Worm (Caenorhabditis elegans) whole organism, mixed stage, embryonic: ENCODE data around the gene etc-1.

ENCODE experiments used
- ceh-43 ChIP-seq: fragments of 200-800 bp; sonication (Bioruptor generic); optimal IDR thresholded peaks from 2 replicates; lab custom pipeline; 2018; ENCODE audit warnings: mild to moderate bottlenecking, missing genetic modification characterization, moderate library complexity, missing compliant biosample characterization
- elt-3 ChIP-seq: fragments of 150-350 bp; optimal IDR thresholded peaks from 2 replicates; lab custom pipeline; 2014; ENCODE audit warnings: missing biosample characterization, missing genetic modification characterization
- flh-1 ChIP-seq: fragments of 200-800 bp; sonication (Bioruptor generic); optimal IDR thresholded peaks from 2 replicates; lab custom pipeline; 2018; ENCODE audit warnings: mild to moderate bottlenecking, missing genetic modification characterization, moderate library complexity, missing compliant biosample characterization
- lsy-2 ChIP-seq: fragments of 150-350 bp; optimal IDR thresholded peaks from 2 replicates; lab custom pipeline; 2014; ENCODE audit warnings: missing biosample characterization, missing genetic modification characterization
- nhr-12 ChIP-seq: fragments of 150-350 bp; optimal IDR thresholded peaks from 2 replicates; lab custom pipeline; 2014; ENCODE audit warnings: missing biosample characterization, missing genetic modification characterization
- nhr-28 ChIP-seq: fragments of 150-350 bp; optimal IDR thresholded peaks from 2 replicates; lab custom pipeline; 2014; ENCODE audit warnings: missing biosample characterization, missing genetic modification characterization
- nhr-76 ChIP-seq: sonication (generic microtip); optimal IDR thresholded peaks from 2 replicates; lab custom pipeline; 2017; ENCODE audit warnings: missing biosample characterization, missing genetic modification characterization
- pha-4 ChIP-seq: fragments of 150-350 bp; optimal IDR thresholded peaks from 2 replicates; lab custom pipeline; 2018; ENCODE audit warnings: missing biosample characterization, missing genetic modification reagents, missing genetic modification characterization
- unc-62 ChIP-seq: fragments of 150-350 bp; optimal IDR thresholded peaks from 2 replicates; lab custom pipeline; 2014; ENCODE audit warnings: missing biosample characterization, missing genetic modification reagents, missing genetic modification characterization
- zip-8 ChIP-seq: fragments of 150-350 bp; optimal IDR thresholded peaks from 2 replicates; lab custom pipeline; 2014; ENCODE audit warnings: missing biosample characterization, missing genetic modification characterization

DNA sequence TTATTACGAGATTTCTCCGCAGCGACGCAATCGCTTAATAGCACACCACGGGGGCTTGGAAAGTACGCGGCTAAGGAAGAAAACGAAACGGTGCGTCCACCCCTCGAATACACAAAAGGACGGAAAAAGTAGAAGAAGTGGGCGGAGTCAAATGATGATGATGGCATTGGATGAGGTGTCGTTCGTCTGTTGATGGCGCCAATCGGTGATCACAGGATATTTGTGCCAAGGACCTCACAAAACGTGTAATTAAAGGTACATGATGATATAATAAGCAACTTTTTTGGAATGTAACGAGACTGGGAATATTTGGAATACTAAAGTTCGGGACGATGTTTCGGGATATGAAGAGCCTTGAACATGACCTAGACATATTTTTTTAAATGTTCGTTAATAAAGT is 30.2 kb upstream of the etc-1 start, which contains the start of gene cutl-12:
- TF ChIP-seq unc-62 (GFP tag; lab: Kevin White, UChicago) (no peak), flh-1 (GFP tag; lab: Kevin White, UChicago) (no peak), lsy-2 (tag; lab: Kevin White, UChicago) (no peak), elt-3 (tag; lab: Kevin White, UChicago) (no peak), pha-4 (tag; lab: Kevin White, UChicago) (no peak), nhr-12 (tag; lab: Kevin White, UChicago) (no peak), nhr-76 (tag; lab: Kevin White, UChicago) (no peak), zip-8 (tag; lab: Kevin White, UChicago) (no peak), ceh-43 (no peak), nhr-28 (no peak)
